Worm (Caenorhabditis elegans) whole organism, L4/young adult: ENCODE data around the gene ZK250.14.

Experiments
- W03F9.2 ChIP-seq: fragments of 150-350 bp; optimal IDR thresholded peaks from 2 replicates; lab custom pipeline; 2014; ENCODE audit warnings: missing biosample characterization, missing genetic modification characterization
- dao-5 ChIP-seq: sonication (generic microtip); optimal IDR thresholded peaks from 2 replicates; lab custom pipeline; 2016; ENCODE audit warnings: missing genotype, missing genetic modification characterization, moderate library complexity, missing compliant biosample characterization
- him-1 ChIP-seq: sonication (generic microtip); optimal IDR thresholded peaks from 2 replicates; lab custom pipeline; 2016; ENCODE audit warnings: missing genotype, missing genetic modification reagents, missing genetic modification characterization, missing compliant biosample characterization

ZK250.14 gene

ce11 chrII:1917862-1918261, 27.1 kb downstream of the ZK250.14 start, which contains the start of gene bath-4:
Gene bath-4 (minus strand): TSS chrII:1917962.
- no peak for TF ChIP-seq W03F9.2
- no peak for TF ChIP-seq him-1 (tag; lab: Kevin White, UChicago)
- TF ChIP-seq dao-5 = no peak

ce11 chrII:1912741-1913140, 32.3 kb downstream of the ZK250.14 start, which contains the start of gene math-31:
Gene math-31 (minus strand): TSS chrII:1912841.
- no peak for TF ChIP-seq dao-5

- no peak for TF ChIP-seq him-1 (tag; lab: Kevin White, UChicago)
- no peak for TF ChIP-seq W03F9.2
- no peak for TF ChIP-seq dao-5
Measured at ce11 chrII:1905104-1905503, 39.9 kb downstream of the ZK250.14 start, which contains the start of gene math-22. Gene math-22 (plus strand): TSS chrII:1905404.

ce11 chrII:1901981-1902380, 43.0 kb downstream of the ZK250.14 start, which contains the start of gene math-23:
Gene math-23 (plus strand): TSS chrII:1902281.
- no peak for TF ChIP-seq him-1 (tag; lab: Kevin White, UChicago)
- no peak for TF ChIP-seq W03F9.2
- TF ChIP-seq dao-5 = no peak

ce11 chrII:1899934-1900333, 45.1 kb downstream of the ZK250.14 start, which contains the start of gene math-24:
Gene math-24 (plus strand): TSS chrII:1900234.
- TF ChIP-seq him-1 (tag; lab: Kevin White, UChicago) (no peak), dao-5 (no peak), W03F9.2 (no peak)

- TF ChIP-seq W03F9.2 = no peak
- no peak for TF ChIP-seq dao-5
- no peak for TF ChIP-seq him-1 (tag; lab: Kevin White, UChicago)
Measured at ce11 chrII:1897936-1898335, 47.1 kb downstream of the ZK250.14 start, which contains the start of gene C46F9.6. Gene C46F9.6 (plus strand): TSS chrII:1898236.

- TF ChIP-seq dao-5 (no peak), him-1 (tag; lab: Kevin White, UChicago) (no peak), W03F9.2 (no peak)
Measured at ce11 chrII:1895762-1896161, 49.2 kb downstream of the ZK250.14 start, which contains the start of gene math-25. Gene math-25 (plus strand): TSS chrII:1896062.

- TF ChIP-seq dao-5 (no peak), him-1 (tag; lab: Kevin White, UChicago) (no peak), W03F9.2 (no peak)
Measured at ce11 chrII:1895278-1895677, 49.7 kb downstream of the ZK250.14 start, which contains the start of gene C46F9.5. Gene C46F9.5 (plus strand): TSS chrII:1895578.
